Fruit fly (Drosophila melanogaster) whole organism, prepupa: Measurements from ENCODE around the gene eEF1alpha2.
A peak's percentile ranks its signal among the peaks of the same experiment; 100 is the strongest.

ENCODE experiments used
- Blimp-1 ChIP-seq: fragments of 200-800 bp; sonication (Bioruptor generic); optimal IDR thresholded peaks from 3 replicates; lab custom pipeline; 2017; ENCODE audit warnings: missing biosample characterization, missing genetic modification characterization, mild to moderate bottlenecking, moderate library complexity, missing genetic modification reagents
- CG10631 ChIP-seq: fragments of 200-800 bp; sonication (Bioruptor generic); optimal IDR thresholded peaks from 2 replicates; lab custom pipeline; 2016; ENCODE audit warnings: missing biosample characterization, missing genetic modification characterization
- CG10669 ChIP-seq: fragments of 200-800 bp; sonication (Bioruptor generic); optimal IDR thresholded peaks from 3 replicates; lab custom pipeline; 2018; ENCODE audit warnings: missing biosample characterization, mild to moderate bottlenecking, missing genetic modification characterization, moderate library complexity
- CG11294 ChIP-seq: fragments of 200-800 bp; sonication (Bioruptor generic); IDR thresholded peaks from 2 replicates; pipeline ENCODE4 v1.3.6; 2022; ENCODE audit warnings: missing biosample characterization, missing genetic modification characterization
- CG11762 ChIP-seq: fragments of 200-800 bp; sonication (Bioruptor generic); optimal IDR thresholded peaks from 3 replicates; lab custom pipeline; 2016; ENCODE audit warnings: missing biosample characterization, missing genetic modification characterization; ENCODE audit not compliant: insufficient read depth
- CG11902 ChIP-seq: fragments of 200-800 bp; sonication (Bioruptor generic); optimal IDR thresholded peaks from 3 replicates; lab custom pipeline; 2016; ENCODE audit warnings: missing biosample characterization, missing genetic modification characterization
- CG15336 ChIP-seq: fragments of 200-800 bp; sonication (Bioruptor generic); IDR thresholded peaks from 2 replicates; pipeline ENCODE4 v1.3.6; 2022; ENCODE audit warnings: missing biosample characterization, missing genetic modification characterization
- CG1621 ChIP-seq: fragments of 200-800 bp; sonication (Bioruptor generic); optimal IDR thresholded peaks from 3 replicates; lab custom pipeline; 2018; ENCODE audit warnings: missing biosample characterization, mild to moderate bottlenecking, missing genetic modification characterization
- CG3032 ChIP-seq: fragments of 200-800 bp; optimal IDR thresholded peaks from 2 replicates; lab custom pipeline; 2019; ENCODE audit warnings: missing biosample characterization, mild to moderate bottlenecking, missing genetic modification characterization, moderate library complexity
- CG32006 ChIP-seq: fragments of 200-800 bp; sonication (Bioruptor generic); optimal IDR thresholded peaks from 3 replicates; lab custom pipeline; 2017; ENCODE audit warnings: missing biosample characterization, mild to moderate bottlenecking, missing genetic modification characterization
- CG34406 ChIP-seq: fragments of 200-800 bp; sonication (Bioruptor generic); optimal IDR thresholded peaks from 3 replicates; lab custom pipeline; 2016; ENCODE audit warnings: missing biosample characterization, missing genetic modification characterization
- CG3919 ChIP-seq: fragments of 200-800 bp; sonication (Bioruptor generic); optimal IDR thresholded peaks from 3 replicates; lab custom pipeline; 2016; ENCODE audit warnings: missing biosample characterization, missing genetic modification characterization
- CG4318 ChIP-seq: fragments of 200-800 bp; sonication (Bioruptor generic); optimal IDR thresholded peaks from 3 replicates; lab custom pipeline; 2017; ENCODE audit warnings: missing biosample characterization, mild to moderate bottlenecking, missing genetic modification characterization
- CG6163 ChIP-seq: fragments of 200-800 bp; sonication (Bioruptor generic); IDR thresholded peaks from 3 replicates; pipeline ENCODE4 v1.3.6; 2022; ENCODE audit warnings: missing biosample characterization, missing genetic modification characterization
- CG6276 ChIP-seq: fragments of 200-800 bp; sonication (Bioruptor generic); optimal IDR thresholded peaks from 2 replicates; lab custom pipeline; 2017; ENCODE audit warnings: missing biosample characterization, mild to moderate bottlenecking, missing genetic modification characterization
- CG6792 ChIP-seq: fragments of 200-800 bp; sonication (Bioruptor generic); optimal IDR thresholded peaks from 3 replicates; lab custom pipeline; 2016; ENCODE audit warnings: missing biosample characterization, missing genetic modification characterization
- CG6854 ChIP-seq: fragments of 200-800 bp; sonication (Bioruptor generic); optimal IDR thresholded peaks from 2 replicates; lab custom pipeline; 2017; ENCODE audit warnings: missing biosample characterization, mild to moderate bottlenecking, missing genetic modification characterization
- CG8119 ChIP-seq: fragments of 200-800 bp; sonication (Bioruptor generic); IDR thresholded peaks from 3 replicates; pipeline ENCODE4 v1.3.6; 2022; ENCODE audit warnings: missing biosample characterization, missing genetic modification characterization
- CG8319 ChIP-seq: fragments of 200-800 bp; sonication (Bioruptor generic); optimal IDR thresholded peaks from 3 replicates; lab custom pipeline; 2016; ENCODE audit warnings: missing biosample characterization, missing genetic modification characterization
- CG9139 ChIP-seq: fragments of 200-800 bp; sonication (Bioruptor generic); optimal IDR thresholded peaks from 3 replicates; lab custom pipeline; 2017; ENCODE audit warnings: missing biosample characterization, mild to moderate bottlenecking, missing genetic modification characterization
- Eip78C ChIP-seq: fragments of 200-800 bp; sonication (Bioruptor generic); peaks from one replicate; lab custom pipeline; 2016; ENCODE audit warnings: missing biosample characterization, missing genetic modification characterization
- Eip93F ChIP-seq: fragments of 200-800 bp; sonication (Bioruptor generic); optimal IDR thresholded peaks from 2 replicates; lab custom pipeline; 2016; ENCODE audit warnings: missing biosample characterization, mild to moderate bottlenecking, missing genetic modification characterization
- Ets21C ChIP-seq: fragments of 200-800 bp; sonication (Bioruptor generic); optimal IDR thresholded peaks from 3 replicates; lab custom pipeline; 2016; ENCODE audit warnings: missing biosample characterization, missing genetic modification characterization
- Ets96B ChIP-seq: fragments of 200-800 bp; optimal IDR thresholded peaks from 2 replicates; lab custom pipeline; 2019; ENCODE audit warnings: missing biosample characterization, mild to moderate bottlenecking, missing genetic modification characterization, moderate library complexity
- Gug ChIP-seq: fragments of 200-800 bp; sonication (Bioruptor generic); IDR thresholded peaks from 2 replicates; pipeline ENCODE4 v1.3.6; 2022; ENCODE audit warnings: missing biosample characterization, missing genetic modification characterization
- Hr38 ChIP-seq: sonication (Bioruptor generic); optimal IDR thresholded peaks from 2 replicates; lab custom pipeline; 2016; ENCODE audit warnings: missing biosample characterization, missing genetic modification characterization
- Hr39 ChIP-seq: fragments of 200-800 bp; sonication (Bioruptor generic); optimal IDR thresholded peaks from 2 replicates; lab custom pipeline; 2016; ENCODE audit warnings: missing biosample characterization, missing genetic modification characterization
- Hr4 ChIP-seq: fragments of 200-800 bp; sonication (Bioruptor generic); optimal IDR thresholded peaks from 3 replicates; lab custom pipeline; 2016; ENCODE audit warnings: missing biosample characterization, missing genetic modification characterization
- Lpt ChIP-seq: fragments of 200-800 bp; sonication (Bioruptor generic); optimal IDR thresholded peaks from 3 replicates; lab custom pipeline; 2016; ENCODE audit warnings: missing biosample characterization, missing genetic modification characterization
- Smox ChIP-seq: fragments of 200-800 bp; sonication (Bioruptor generic); optimal IDR thresholded peaks from 3 replicates; lab custom pipeline; 2016; ENCODE audit warnings: missing biosample characterization, missing genetic modification characterization
- Sox14 ChIP-seq: fragments of 200-800 bp; sonication (Bioruptor generic); optimal IDR thresholded peaks from 3 replicates; lab custom pipeline; 2016; ENCODE audit warnings: missing biosample characterization, missing genetic modification characterization
- Sox15 ChIP-seq: fragments of 200-800 bp; sonication (Bioruptor generic); optimal IDR thresholded peaks from 3 replicates; lab custom pipeline; 2016; ENCODE audit warnings: missing biosample characterization, missing genetic modification characterization
- achi ChIP-seq: fragments of 200-800 bp; sonication (Bioruptor generic); optimal IDR thresholded peaks from 3 replicates; lab custom pipeline; 2016; ENCODE audit warnings: missing biosample characterization, missing genetic modification characterization
- acj6 ChIP-seq: fragments of 200-800 bp; sonication (Bioruptor generic); optimal IDR thresholded peaks from 3 replicates; lab custom pipeline; 2016; ENCODE audit warnings: missing biosample characterization, missing genetic modification characterization
- cyc ChIP-seq: fragments of 200-800 bp; sonication (Bioruptor generic); optimal IDR thresholded peaks from 3 replicates; lab custom pipeline; 2016; ENCODE audit warnings: missing biosample characterization, missing genetic modification characterization
- dac ChIP-seq: fragments of 200-800 bp; sonication (Bioruptor generic); optimal IDR thresholded peaks from 2 replicates; lab custom pipeline; 2017; ENCODE audit warnings: missing biosample characterization, mild to moderate bottlenecking, missing genetic modification characterization
- dsx ChIP-seq: fragments of 200-800 bp; optimal IDR thresholded peaks from 3 replicates; lab custom pipeline; 2019; ENCODE audit warnings: missing biosample characterization, mild to moderate bottlenecking, missing genetic modification characterization, moderate library complexity; ENCODE audit not compliant: poor library complexity, severe bottlenecking
- eg ChIP-seq: fragments of 200-800 bp; sonication (Bioruptor generic); IDR thresholded peaks from 3 replicates; pipeline ENCODE4 v1.3.6; 2022; ENCODE audit warnings: missing biosample characterization, missing genetic modification characterization
- esn ChIP-seq: fragments of 200-800 bp; sonication (Bioruptor generic); optimal IDR thresholded peaks from 2 replicates; lab custom pipeline; 2016; ENCODE audit warnings: missing biosample characterization, mild to moderate bottlenecking, missing genetic modification characterization, moderate library complexity
- fd59A ChIP-seq: fragments of 200-800 bp; sonication (Bioruptor generic); optimal IDR thresholded peaks from 2 replicates; lab custom pipeline; 2017; ENCODE audit warnings: missing biosample characterization, mild to moderate bottlenecking, missing genetic modification characterization, missing genetic modification reagents
- fkh ChIP-seq: fragments of 200-800 bp; sonication (Bioruptor generic); optimal IDR thresholded peaks from 3 replicates; lab custom pipeline; 2017; ENCODE audit warnings: missing biosample characterization, mild to moderate bottlenecking, missing genetic modification characterization, moderate library complexity
- lz ChIP-seq: fragments of 200-800 bp; sonication (Bioruptor generic); optimal IDR thresholded peaks from 3 replicates; lab custom pipeline; 2016; ENCODE audit warnings: missing biosample characterization, missing genetic modification characterization
- net ChIP-seq: fragments of 200-800 bp; sonication (Bioruptor generic); optimal IDR thresholded peaks from 3 replicates; lab custom pipeline; 2016; ENCODE audit warnings: missing biosample characterization, missing genetic modification characterization
- pdm3 ChIP-seq: fragments of 200-800 bp; sonication (Bioruptor generic); optimal IDR thresholded peaks from 3 replicates; lab custom pipeline; 2016; ENCODE audit warnings: missing biosample characterization, missing genetic modification characterization
- salr ChIP-seq, 2 experiments: fragments of 200-800 bp; sonication (Bioruptor generic); optimal IDR thresholded peaks; 3 replicates each; lab custom pipeline; 2016 to 2018; ENCODE audit warnings: missing biosample characterization in 2 of 2, missing genetic modification characterization in 2 of 2, mild to moderate bottlenecking in 1 of 2
- spab ChIP-seq: fragments of 200-800 bp; sonication (Bioruptor generic); optimal IDR thresholded peaks from 2 replicates; lab custom pipeline; 2017; ENCODE audit warnings: missing biosample characterization, mild to moderate bottlenecking, missing genetic modification characterization, missing genetic modification reagents
- ss ChIP-seq, 2 experiments: fragments of 200-800 bp; sonication (Bioruptor generic); optimal IDR thresholded peaks; 2 replicates in 1 of 2; 3 replicates in 1 of 2; lab custom pipeline; 2017 to 2018; ENCODE audit warnings: mild to moderate bottlenecking in 2 of 2, missing biosample characterization in 2 of 2, missing genetic modification characterization in 2 of 2, moderate library complexity in 1 of 2
- vri ChIP-seq: fragments of 200-800 bp; sonication (Bioruptor generic); optimal IDR thresholded peaks from 3 replicates; lab custom pipeline; 2016; ENCODE audit warnings: missing biosample characterization, mild to moderate bottlenecking, missing genetic modification characterization

Gene eEF1alpha2

dm6 chr3R:31743279-31743678 is 5.0 kb downstream of the eEF1alpha2 start, which contains the start of gene Tbca (continued):
- TF ChIP-seq CG8119 (no peak), CG9139 (GFP tag; lab: Kevin White, UChicago) (no peak), dsx (GFP tag; lab: Kevin White, UChicago) (no peak), Eip78C (GFP tag; lab: Kevin White, UChicago) (peak; percentile 33)

dm6 chr3R:31744044-31744652 is 5.9 kb downstream of the eEF1alpha2 start, which contains the start of gene CG1896:
Gene CG1896, plus strand, starts transcription at chr3R:31744282.
- TF ChIP-seq pdm3 (GFP tag; lab: Kevin White, UChicago) (peak; percentile 73), CG8319 (GFP tag; lab: Kevin White, UChicago) (peak; percentile 19), vri (GFP tag; lab: Kevin White, UChicago) (no peak), Lpt (GFP tag; lab: Kevin White, UChicago) (peak; percentile 10), Gug (peak; percentile 49), CG15336 (GFP tag; lab: Robert Waterston, UW) (peak; percentile 60), Blimp-1 (no peak), lz (GFP tag; lab: Kevin White, UChicago) (peak; percentile 66), net (peak; percentile 73), cyc (peak; percentile 53), Eip93F (GFP tag; lab: Kevin White, UChicago) (no peak), Ets21C (no peak), CG10631 (GFP tag; lab: Kevin White, UChicago) (peak; percentile 65), CG9139 (GFP tag; lab: Kevin White, UChicago) (no peak), Hr39 (GFP tag; lab: Kevin White, UChicago) (peak; percentile 55), ss (GFP tag; optimal IDR thresholded peaks at IDR 0.05; lab: Kevin White, UChicago) (peak in 1 of 2 experiments; percentile 48), dsx (GFP tag; lab: Kevin White, UChicago) (peak; percentile 40), dac (GFP tag; lab: Kevin White, UChicago) (peak; percentile 19), acj6 (peak; percentile 75), spab (GFP tag; lab: Kevin White, UChicago) (peak; percentile 11), CG32006 (GFP tag; lab: Kevin White, UChicago) (peak; percentile 65), CG11902 (no peak), CG6163 (GFP tag; lab: Robert Waterston, UW) (peak; percentile 83), CG8119 (peak; percentile 50; the same call in 1 of the 3 replicates), CG3032 (tag; lab: Kevin White, UChicago) (peak; percentile 40), CG6792 (GFP tag; lab: Kevin White, UChicago) (peak; percentile 20), CG6276 (GFP tag; lab: Kevin White, UChicago) (no peak), Hr4 (GFP tag; lab: Kevin White, UChicago) (peak; percentile 64), Hr38 (GFP tag; lab: Kevin White, UChicago) (no peak), CG10669 (GFP tag; lab: Kevin White, UChicago) (peak; percentile 57), CG11294 (GFP tag; lab: Robert Waterston, UW) (0 out of 2 replicates have a peak, but pooled peaks have one; percentile 26), Sox15 (GFP tag; lab: Kevin White, UChicago) (peak; percentile 31), CG4318 (GFP tag; lab: Kevin White, UChicago) (no peak), Ets96B (peak; percentile 51), esn (GFP tag; lab: Kevin White, UChicago) (peak; percentile 80), Sox14 (GFP tag; lab: Kevin White, UChicago) (peak; percentile 73), Smox (GFP tag; lab: Kevin White, UChicago) (peak; percentile 65), fd59A (GFP tag; lab: Kevin White, UChicago) (no peak), salr (GFP tag; optimal IDR thresholded peaks at IDR 0.05; lab: Kevin White, UChicago) (peak in 1 of 2 experiments; percentile 67), CG3919 (peak; percentile 74), achi (GFP tag; lab: Kevin White, UChicago) (peak; percentile 77), eg (GFP tag; lab: Robert Waterston, UW) (peak; percentile 85), fkh (GFP tag; lab: Kevin White, UChicago) (no peak), CG6854 (GFP tag; lab: Kevin White, UChicago) (no peak), CG34406 (GFP tag; lab: Kevin White, UChicago) (peak; percentile 74), CG1621 (tag; lab: Kevin White, UChicago) (peak; percentile 43), CG11762 (GFP tag; lab: Kevin White, UChicago) (peak; percentile 46)
